Worm (Caenorhabditis elegans) whole organism, late embryonic: ENCODE measurements around the gene C29F7.10.

Experiments
- ama-1 ChIP-seq: fragments of 150-350 bp; optimal IDR thresholded peaks from 2 replicates; lab custom pipeline; 2014
- eyg-1 ChIP-seq: sonication (generic microtip); optimal IDR thresholded peaks from 2 replicates; lab custom pipeline; 2016; ENCODE audit warnings: missing genotype, missing genetic modification characterization, missing compliant biosample characterization
- fkh-10 ChIP-seq: fragments of 150-350 bp; optimal IDR thresholded peaks from 2 replicates; lab custom pipeline; 2014; ENCODE audit warnings: missing biosample characterization, missing genetic modification reagents, missing genetic modification characterization
- hlh-6 ChIP-seq: sonication (generic microtip); optimal IDR thresholded peaks from 2 replicates; lab custom pipeline; 2016; ENCODE audit warnings: missing genotype, missing genetic modification characterization, missing compliant biosample characterization
- mec-3 ChIP-seq: sonication (generic microtip); optimal IDR thresholded peaks from 2 replicates; lab custom pipeline; 2016; ENCODE audit warnings: borderline replicate concordance, missing genetic modification characterization, missing compliant biosample characterization
- pha-4 ChIP-seq: fragments of 150-350 bp; optimal IDR thresholded peaks from 2 replicates; lab custom pipeline; 2018; ENCODE audit warnings: missing biosample characterization, missing genetic modification reagents, missing genetic modification characterization
- pqm-1 ChIP-seq: sonication (generic microtip); optimal IDR thresholded peaks from 2 replicates; lab custom pipeline; 2016; ENCODE audit warnings: missing genetic modification characterization, missing compliant biosample characterization
- unc-86 ChIP-seq: sonication (generic microtip); optimal IDR thresholded peaks from 2 replicates; lab custom pipeline; 2016; ENCODE audit warnings: missing genetic modification characterization, missing compliant biosample characterization

DNA sequence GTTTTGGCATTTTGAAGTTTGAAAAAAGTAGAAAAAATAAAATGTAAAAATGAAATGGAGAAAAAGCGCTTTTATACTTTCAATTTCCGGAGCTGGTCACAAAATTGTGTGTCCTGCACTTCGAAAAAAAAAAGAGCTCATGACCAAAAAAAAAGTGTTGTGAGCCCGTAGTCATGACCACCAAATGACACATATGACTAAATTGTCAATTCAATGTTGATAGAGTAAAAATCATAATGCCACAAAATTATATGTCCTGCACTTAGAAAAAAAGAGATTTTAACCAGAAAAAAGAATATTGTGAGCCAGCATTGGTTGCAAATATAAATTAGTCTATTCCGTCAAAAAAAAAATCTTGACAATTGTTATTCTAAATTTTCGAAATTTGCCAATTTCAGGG lies 32.1 kb downstream of the C29F7.10 start, which contains the start of gene F02C12.2:
- TF ChIP-seq ama-1 (lab: Kevin White, UChicago) (no peak), pha-4 (tag; lab: Kevin White, UChicago) (no peak), pqm-1 (no peak), eyg-1 (tag; lab: Kevin White, UChicago) (no peak), fkh-10 (no peak), unc-86 (tag; lab: Kevin White, UChicago) (no peak), hlh-6 (no peak), mec-3 (tag; lab: Kevin White, UChicago) (no peak)
